Fruit fly (Drosophila melanogaster) whole organism, pupa: ENCODE data around the gene tkv.
A peak's percentile ranks its signal among the peaks of the same experiment; 100 is the strongest.

Experiments
- CG10348 ChIP-seq: fragments of 200-800 bp; sonication (Bioruptor generic); IDR thresholded peaks from 2 replicates; pipeline ENCODE4 v1.3.6; 2022; ENCODE audit warnings: missing biosample characterization, missing genetic modification characterization
- CG12605 ChIP-seq: fragments of 200-800 bp; sonication (Bioruptor generic); IDR thresholded peaks from 2 replicates; pipeline ENCODE4 v1.3.6; 2022; ENCODE audit warnings: missing biosample characterization, missing genetic modification characterization
- CG13204 ChIP-seq: fragments of 200-800 bp; sonication (Bioruptor generic); optimal IDR thresholded peaks from 2 replicates; lab custom pipeline; 2018; ENCODE audit warnings: missing biosample characterization, mild to moderate bottlenecking, missing genetic modification characterization, moderate library complexity
- CG14655 ChIP-seq: fragments of 200-800 bp; sonication (Bioruptor generic); optimal IDR thresholded peaks from 3 replicates; lab custom pipeline; 2017; ENCODE audit warnings: mild to moderate bottlenecking, missing biosample characterization, missing genetic modification reagents, missing genetic modification characterization
- CG15710 ChIP-seq: fragments of 200-800 bp; sonication (Bioruptor generic); optimal IDR thresholded peaks from 2 replicates; lab custom pipeline; 2018; ENCODE audit warnings: missing biosample characterization, mild to moderate bottlenecking, missing genetic modification characterization, moderate library complexity
- CG17806 ChIP-seq: fragments of 200-800 bp; sonication (Bioruptor generic); optimal IDR thresholded peaks from 2 replicates; lab custom pipeline; 2018; ENCODE audit warnings: missing biosample characterization, mild to moderate bottlenecking, missing genetic modification characterization, moderate library complexity
- CG32121 ChIP-seq: fragments of 200-800 bp; sonication (Bioruptor generic); IDR thresholded peaks from 2 replicates; pipeline ENCODE4 v1.3.6; 2022; ENCODE audit warnings: missing biosample characterization, missing genetic modification characterization
- CG34367 ChIP-seq: fragments of 200-800 bp; sonication (Bioruptor generic); optimal IDR thresholded peaks from 2 replicates; lab custom pipeline; 2018; ENCODE audit warnings: missing biosample characterization, mild to moderate bottlenecking, missing genetic modification characterization
- CG4496 ChIP-seq: fragments of 200-800 bp; sonication (Bioruptor generic); IDR thresholded peaks from 3 replicates; pipeline ENCODE4 v1.3.6; 2022; ENCODE audit warnings: missing biosample characterization, missing genetic modification characterization
- CG8159 ChIP-seq: fragments of 200-800 bp; sonication (Bioruptor generic); optimal IDR thresholded peaks from 3 replicates; lab custom pipeline; 2018; ENCODE audit warnings: missing biosample characterization, mild to moderate bottlenecking, missing genetic modification characterization, moderate library complexity
- CG8301 ChIP-seq: fragments of 200-800 bp; sonication (Bioruptor generic); optimal IDR thresholded peaks from 2 replicates; lab custom pipeline; 2018; ENCODE audit warnings: missing biosample characterization, mild to moderate bottlenecking, missing genetic modification characterization
- CG9948 ChIP-seq: fragments of 200-800 bp; sonication (Bioruptor generic); optimal IDR thresholded peaks from 2 replicates; lab custom pipeline; 2018; ENCODE audit warnings: missing biosample characterization, mild to moderate bottlenecking, missing genetic modification characterization, moderate library complexity
- D1 ChIP-seq: fragments of 200-800 bp; sonication (Bioruptor generic); optimal IDR thresholded peaks from 2 replicates; lab custom pipeline; 2018; ENCODE audit warnings: missing biosample characterization, mild to moderate bottlenecking, missing genetic modification characterization, moderate library complexity
- EcR ChIP-seq: fragments of 200-800 bp; sonication (Bioruptor generic); optimal IDR thresholded peaks from 3 replicates; lab custom pipeline; 2019; ENCODE audit warnings: missing biosample characterization, missing genetic modification characterization, mild to moderate bottlenecking, moderate library complexity, missing genetic modification reagents
- Ets98B ChIP-seq: fragments of 200-800 bp; sonication (Bioruptor generic); IDR thresholded peaks from 2 replicates; pipeline ENCODE4 v1.3.6; 2022; ENCODE audit warnings: missing biosample characterization, missing genetic modification characterization
- Pif1A ChIP-seq: fragments of 200-800 bp; sonication (Bioruptor generic); optimal IDR thresholded peaks from 3 replicates; lab custom pipeline; 2016; ENCODE audit warnings: missing biosample characterization, missing genetic modification characterization
- Pif1B ChIP-seq: fragments of 200-800 bp; sonication (Bioruptor generic); optimal IDR thresholded peaks from 3 replicates; lab custom pipeline; 2016; ENCODE audit warnings: missing biosample characterization, missing genetic modification characterization
- Snoo ChIP-seq: fragments of 200-800 bp; sonication (Bioruptor generic); optimal IDR thresholded peaks from 3 replicates; lab custom pipeline; 2017; ENCODE audit warnings: missing biosample characterization, mild to moderate bottlenecking, missing genetic modification characterization, inconsistent platforms
- fd96Ca ChIP-seq: fragments of 200-800 bp; sonication (Bioruptor generic); IDR thresholded peaks from 3 replicates; pipeline ENCODE4 v1.3.6; 2022; ENCODE audit warnings: missing biosample characterization, missing genetic modification characterization
- gl ChIP-seq: fragments of 200-800 bp; sonication (Bioruptor generic); optimal IDR thresholded peaks from 2 replicates; lab custom pipeline; 2018; ENCODE audit warnings: missing biosample characterization, mild to moderate bottlenecking, missing genetic modification characterization
- rn ChIP-seq: fragments of 200-800 bp; sonication (Bioruptor generic); IDR thresholded peaks from 2 replicates; pipeline ENCODE4 v1.3.6; 2022; ENCODE audit warnings: missing biosample characterization, missing genetic modification characterization

The tkv gene

DNA sequence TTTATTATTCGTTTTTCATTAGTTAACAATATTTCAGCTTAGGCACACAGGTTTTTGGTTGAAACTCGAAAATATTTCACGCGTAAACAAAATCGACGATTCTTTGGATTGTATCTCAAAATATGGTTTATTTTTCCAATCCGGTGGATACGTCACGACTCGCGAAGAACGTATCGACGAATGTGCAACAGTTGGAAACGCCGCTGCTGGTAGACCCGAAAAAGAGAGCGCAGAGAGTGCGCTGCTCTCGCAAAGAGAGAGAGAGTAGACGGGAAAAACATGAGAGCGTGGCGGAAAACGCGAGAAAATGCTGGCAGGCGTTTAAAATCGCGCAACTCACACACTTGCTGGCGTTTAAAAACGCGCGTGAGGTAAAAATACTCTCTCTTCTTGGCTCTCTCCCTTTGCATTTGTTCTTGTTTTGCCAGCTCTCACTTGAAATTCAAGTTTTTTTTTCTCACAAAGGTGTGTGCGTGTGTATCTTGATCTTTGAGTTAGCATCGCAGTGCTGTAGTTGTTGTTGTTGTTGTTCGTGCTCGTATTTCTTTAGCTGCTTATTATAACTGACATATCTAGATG lies 33.9 kb downstream of the tkv start:
- peak; percentile 62 for TF ChIP-seq Pif1A (GFP tag; lab: Kevin White, UChicago)
- TF ChIP-seq CG34367, result no peak
- no peak for TF ChIP-seq CG8301 (tag; lab: Kevin White, UChicago)
- TF ChIP-seq D1 (tag; lab: Kevin White, UChicago), result no peak
- no peak for TF ChIP-seq CG10348 (GFP tag; lab: Robert Waterston, UW)
- no peak for TF ChIP-seq CG9948
- peak; percentile 61 for TF ChIP-seq EcR (GFP tag; lab: Kevin White, UChicago)
- peak; percentile 34 for TF ChIP-seq Snoo (tag; lab: Kevin White, UChicago)
- TF ChIP-seq CG8159, result peak; percentile 39
- peak; percentile 21 for TF ChIP-seq CG15710 (tag; lab: Kevin White, UChicago)
- TF ChIP-seq CG13204 (GFP tag; lab: Kevin White, UChicago), result peak; percentile 9
- TF ChIP-seq CG4496 (GFP tag; lab: Robert Waterston, UW), result no peak; the same call in 2 of the 3 replicates
- TF ChIP-seq rn (GFP tag; lab: Robert Waterston, UW), result no peak
- no peak for TF ChIP-seq CG17806 (tag; lab: Kevin White, UChicago)
- TF ChIP-seq fd96Ca (GFP tag; lab: Robert Waterston, UW), result peak; percentile 55
- TF ChIP-seq CG12605 (GFP tag; lab: Robert Waterston, UW), result peak; percentile 86
- peak; percentile 51; the same call in 1 of the 2 replicates for TF ChIP-seq CG32121 (GFP tag; lab: Robert Waterston, UW)
- TF ChIP-seq Pif1B, result peak; percentile 50
- TF ChIP-seq Ets98B (GFP tag; lab: Robert Waterston, UW), result peak; percentile 66
- peak; percentile 25 for TF ChIP-seq CG14655
- peak; percentile 38 for TF ChIP-seq gl (tag; lab: Kevin White, UChicago)

DNA sequence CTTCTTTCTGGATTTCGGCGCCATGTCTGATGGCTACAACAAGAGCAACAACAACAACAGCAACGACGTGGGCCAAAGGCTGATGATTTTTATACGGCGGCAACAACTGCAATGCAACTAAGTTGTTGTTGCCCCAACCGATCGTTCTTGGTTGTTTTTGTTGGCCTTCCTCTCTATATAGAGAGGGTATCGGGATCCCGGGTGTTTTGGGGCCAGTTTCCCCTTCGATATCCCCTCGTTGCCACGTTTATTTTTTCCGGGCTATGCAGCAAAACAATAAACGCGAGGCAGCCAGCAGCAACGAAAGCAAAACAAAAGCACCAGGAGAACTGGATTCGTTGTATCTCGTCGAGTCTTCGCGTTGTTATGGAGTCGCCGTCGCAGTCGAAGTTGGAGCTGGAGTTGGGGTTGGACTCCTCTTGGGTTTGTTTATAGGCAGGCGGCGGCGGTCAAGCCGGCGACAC lies 34.8 kb downstream of the tkv start:
- TF ChIP-seq CG9948 (no peak), CG15710 (tag; lab: Kevin White, UChicago) (peak; percentile 17), CG14655 (peak; percentile 38), rn (GFP tag; lab: Robert Waterston, UW) (no peak), Snoo (tag; lab: Kevin White, UChicago) (no peak), Pif1B (peak; percentile 3), CG13204 (GFP tag; lab: Kevin White, UChicago) (peak; percentile 89), CG12605 (GFP tag; lab: Robert Waterston, UW) (no peak), CG4496 (GFP tag; lab: Robert Waterston, UW) (0 out of 3 replicates have a peak, but pooled peaks have one; percentile 51), gl (tag; lab: Kevin White, UChicago) (peak; percentile 42), EcR (GFP tag; lab: Kevin White, UChicago) (peak; percentile 47)

DNA sequence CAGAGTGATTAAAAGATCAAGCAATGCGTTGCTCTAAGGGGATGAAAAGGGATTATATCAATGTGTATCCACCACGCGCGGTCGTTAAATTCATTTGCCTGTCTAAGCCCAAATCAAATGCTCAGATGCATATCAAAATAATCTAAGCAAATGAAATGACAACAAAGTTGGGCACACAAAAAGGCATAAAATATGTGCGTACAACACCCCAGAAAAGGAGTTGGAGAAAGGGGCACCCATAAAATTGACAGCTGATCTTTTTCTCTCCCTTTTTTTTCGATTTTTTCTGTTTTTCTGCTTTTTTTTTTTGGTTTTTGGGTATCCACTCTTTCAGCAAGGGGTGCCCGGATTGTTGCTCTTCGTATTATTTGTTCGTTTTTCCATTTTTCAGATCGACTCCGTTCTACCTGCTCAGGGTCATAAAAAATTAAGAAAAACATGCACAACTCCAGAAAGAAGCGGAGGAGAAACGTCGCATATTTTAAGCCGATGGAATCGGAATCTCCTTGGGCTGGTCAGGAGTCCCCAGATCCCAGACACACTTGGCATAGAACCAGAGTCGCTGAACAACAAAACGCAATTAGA lies 36.4 kb downstream of the tkv start:
- TF ChIP-seq CG10348 (GFP tag; lab: Robert Waterston, UW) (no peak), CG13204 (GFP tag; lab: Kevin White, UChicago) (peak; percentile 1)
- TF ChIP-seq, all 21 proteins: peak for 1

DNA sequence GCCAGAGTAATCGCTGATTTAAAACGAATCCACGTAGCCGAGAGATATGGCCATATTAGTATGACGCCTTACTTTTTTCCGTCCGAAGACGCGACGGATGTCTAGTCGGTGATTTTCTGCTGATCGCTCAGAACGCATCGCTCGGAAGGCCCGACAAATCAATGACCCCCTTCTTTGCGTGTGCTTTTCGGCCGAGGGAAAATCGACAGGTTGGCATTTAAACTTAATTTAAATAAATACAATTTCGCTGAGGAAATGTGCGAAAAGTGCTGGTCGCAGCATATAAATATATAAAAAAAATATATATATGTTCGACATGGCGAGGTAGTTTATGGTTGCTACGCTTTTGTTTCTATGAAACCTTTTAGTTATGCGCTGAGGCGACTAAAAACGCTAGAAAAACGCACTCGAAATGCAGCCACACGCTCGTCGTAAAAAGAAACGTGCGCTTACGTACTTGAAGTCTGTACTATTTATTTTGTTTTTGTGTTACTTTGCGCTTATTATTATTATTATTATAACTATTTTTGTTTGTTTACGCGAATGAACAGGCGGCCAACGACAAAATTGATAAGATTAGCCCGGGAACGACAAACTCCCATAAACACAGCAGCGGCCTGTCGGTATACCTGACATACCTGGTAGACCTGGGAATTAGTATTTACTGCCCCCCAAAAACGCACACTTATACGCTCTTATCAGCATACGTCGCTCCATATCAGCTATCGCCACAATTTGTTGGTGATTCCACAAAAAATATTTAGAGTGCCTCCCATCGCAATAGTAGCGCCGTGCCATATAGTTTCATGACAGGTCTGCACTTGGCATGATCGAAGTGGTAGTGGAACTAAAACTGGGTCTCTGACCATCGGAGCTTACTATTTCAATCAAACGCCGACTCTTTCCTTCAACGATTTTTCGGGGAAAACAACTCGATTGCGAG lies 37.9 kb downstream of the tkv start:
- no peak for TF ChIP-seq CG4496 (GFP tag; lab: Robert Waterston, UW)
- no peak for TF ChIP-seq CG14655
- no peak for TF ChIP-seq CG15710 (tag; lab: Kevin White, UChicago)
- no peak for TF ChIP-seq EcR (GFP tag; lab: Kevin White, UChicago)
- no peak for TF ChIP-seq CG10348 (GFP tag; lab: Robert Waterston, UW)
- TF ChIP-seq CG32121 (GFP tag; lab: Robert Waterston, UW), result no peak
- TF ChIP-seq CG34367, result no peak
- TF ChIP-seq Ets98B (GFP tag; lab: Robert Waterston, UW), result no peak
- no peak for TF ChIP-seq CG8159
- TF ChIP-seq D1 (tag; lab: Kevin White, UChicago), result no peak
- no peak for TF ChIP-seq CG8301 (tag; lab: Kevin White, UChicago)
- TF ChIP-seq fd96Ca (GFP tag; lab: Robert Waterston, UW), result no peak
- TF ChIP-seq rn (GFP tag; lab: Robert Waterston, UW), result no peak
- TF ChIP-seq Pif1A (GFP tag; lab: Kevin White, UChicago), result no peak
- TF ChIP-seq Pif1B, result no peak
- TF ChIP-seq CG17806 (tag; lab: Kevin White, UChicago), result no peak
- no peak for TF ChIP-seq CG9948
- no peak for TF ChIP-seq gl (tag; lab: Kevin White, UChicago)

DNA sequence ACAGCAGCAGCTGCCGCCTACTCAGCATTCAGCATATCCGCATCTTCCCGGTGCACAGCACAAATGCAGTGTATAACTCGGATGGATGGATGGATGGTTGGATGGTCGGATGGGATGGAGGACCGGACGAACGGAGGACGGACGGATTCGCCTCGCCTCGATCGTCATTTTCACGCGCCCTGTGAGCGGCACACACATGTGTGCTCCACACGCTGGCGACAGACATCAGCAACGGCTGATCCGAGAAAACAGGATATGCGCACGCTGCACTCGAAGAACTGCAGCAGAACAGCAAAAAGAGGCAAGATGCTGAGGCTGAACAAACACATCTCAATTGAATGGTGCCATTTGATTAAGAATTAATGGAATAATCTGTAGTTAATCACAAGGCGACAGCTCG lies 39.0 kb downstream of the tkv start:
- no peak for TF ChIP-seq CG10348 (GFP tag; lab: Robert Waterston, UW)
- no peak for TF ChIP-seq CG9948
- no peak for TF ChIP-seq rn (GFP tag; lab: Robert Waterston, UW)
- TF ChIP-seq CG15710 (tag; lab: Kevin White, UChicago), result no peak
- TF ChIP-seq Pif1A (GFP tag; lab: Kevin White, UChicago), result no peak
- no peak for TF ChIP-seq Snoo (tag; lab: Kevin White, UChicago)
- TF ChIP-seq Pif1B, result no peak
- TF ChIP-seq CG4496 (GFP tag; lab: Robert Waterston, UW), result peak; percentile 32; the same call in 1 of the 3 replicates
- TF ChIP-seq CG13204 (GFP tag; lab: Kevin White, UChicago), result peak; percentile 59
- TF ChIP-seq, all 21 proteins: peak for 2
